1 worm cellular context compared by ENCODE assay signal in genomic region chrX:10694933-10695332, ce11.
A peak's percentile ranks its signal among the peaks of the same experiment; 100 is the strongest.
TF ChIP-seq lines count a peak whose summit lies in the region.

TSS of gene plpp-1.3 (plus strand) at chrX:10695312.

TF ChIP-seq in whole organism, L4 larva, 104 proteins besides CTCF, POLR2A, EP300 and RAD21 (continued from another document):
- TF ChIP-seq unc-62 (GFP tag; optimal IDR thresholded peaks at IDR 0.05 in 1 of 2; lab: Kevin White, UChicago) (no peak), unc-62 (tag; optimal IDR thresholded peaks at IDR 0.05; lab: Kevin White, UChicago) (no peak), lim-7 (GFP tag; IDR thresholded peaks at IDR 0.05; lab: Robert Waterston, UW) (no peak), spr-3 (GFP tag; optimal IDR thresholded peaks at IDR 0.05; lab: Kevin White, UChicago) (no peak), nhr-111 (GFP tag; optimal IDR thresholded peaks at IDR 0.05; lab: Kevin White, UChicago) (no peak), arid-1 (GFP tag; conservative IDR thresholded peaks at IDR 0.05; lab: Robert Waterston, UW) (no peak), zag-1 (tag; optimal IDR thresholded peaks at IDR 0.05; lab: Kevin White, UChicago) (no peak), mes-2 (tag; optimal IDR thresholded peaks at IDR 0.05; lab: Kevin White, UChicago; ENCODE audit: poor library complexity, severe bottlenecking) (peak; percentile 63), pha-4 (GFP tag; IDR thresholded peaks at IDR 0.05; lab: Robert Waterston, UW) (no peak), pha-4 (tag; optimal IDR thresholded peaks at IDR 0.05; lab: Kevin White, UChicago) (peak; percentile 13), nhr-25 (tag; optimal IDR thresholded peaks at IDR 0.05; lab: Kevin White, UChicago; ENCODE audit: borderline replicate concordance, insufficient read depth) (no peak), nhr-48 (tag; optimal IDR thresholded peaks at IDR 0.05; lab: Kevin White, UChicago) (peak; percentile 14), ztf-11 (tag; optimal IDR thresholded peaks at IDR 0.05; lab: Kevin White, UChicago) (no peak)
